Fruit fly (Drosophila melanogaster): ENCODE measurements around the gene CG12991.

Gene CG12991

DNA sequence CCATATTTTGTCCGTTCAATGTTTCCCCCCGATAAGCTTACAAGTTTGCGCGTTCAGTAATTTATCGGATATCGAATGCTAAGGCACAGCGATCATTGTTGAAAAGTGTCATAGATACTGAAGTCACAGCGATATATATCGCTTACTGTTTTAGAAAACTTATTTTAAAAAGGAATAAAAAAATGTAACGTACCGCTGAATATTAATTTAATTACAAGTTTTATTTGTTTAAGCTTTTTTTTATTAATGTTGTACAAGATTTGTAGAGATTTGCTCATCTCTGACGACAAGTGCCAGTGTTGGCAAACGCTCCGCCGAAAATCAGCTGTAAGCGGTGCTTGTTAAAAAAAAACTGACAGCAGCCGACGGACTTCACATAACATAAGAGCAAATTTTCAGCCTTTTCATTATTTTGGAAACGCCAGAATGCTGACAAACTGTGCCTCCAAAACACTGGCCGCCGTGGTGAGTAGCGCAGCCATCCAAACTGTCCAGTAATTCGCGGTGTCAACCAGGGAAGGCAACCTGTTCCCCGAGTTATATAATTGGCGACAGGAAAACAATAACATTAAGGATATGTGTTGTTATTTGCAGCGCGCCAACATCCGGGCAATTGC is 52.4 kb downstream of the CG12991 start, which contains the start of the genes corolla and ND-24 (continued):
- TF ChIP-seq amos (GFP tag; IDR thresholded peaks at IDR 0.05; ENCODE audit: partially characterized antibody) (peak; percentile 85), HmgD (GFP tag; optimal IDR thresholded peaks at IDR 0.05) (no peak), nmo (GFP tag; optimal IDR thresholded peaks at IDR 0.05) (peak; percentile 84), CG5180 (GFP tag; optimal IDR thresholded peaks at IDR 0.05) (no peak), YL-1 (GFP tag; optimal IDR thresholded peaks at IDR 0.05) (peak; percentile 17), Chrac-16 (GFP tag; optimal IDR thresholded peaks at IDR 0.05) (peak; percentile 85), usp (GFP tag; optimal IDR thresholded peaks at IDR 0.05) (no peak), gce (GFP tag; IDR thresholded peaks at IDR 0.05) (peak; percentile 59; the same call in 1 of the 3 replicates), CG7928 (GFP tag; optimal IDR thresholded peaks at IDR 0.05) (peak; percentile 13), lmd (GFP tag; IDR thresholded peaks at IDR 0.05) (peak; percentile 81), NC2α (GFP tag; optimal IDR thresholded peaks at IDR 0.05) (peak; percentile 62), br (optimal IDR thresholded peaks at IDR 0.05) (no peak), CG3281 (GFP tag; optimal IDR thresholded peaks at IDR 0.05) (peak; percentile 67), crc (GFP tag; optimal IDR thresholded peaks at IDR 0.05) (peak; percentile 37), pnt (GFP tag; optimal IDR thresholded peaks at IDR 0.05) (peak; percentile 83), CG6765 (GFP tag; optimal IDR thresholded peaks at IDR 0.05) (peak; percentile 60), run (tag; optimal IDR thresholded peaks at IDR 0.05) (no peak), Bdp1 (GFP tag; optimal IDR thresholded peaks at IDR 0.05) (peak; percentile 71), CG4360 (GFP tag; IDR thresholded peaks at IDR 0.05) (no peak), slbo (GFP tag; IDR thresholded peaks at IDR 0.05) (peak; percentile 95), unc-4 (GFP tag; IDR thresholded peaks at IDR 0.05; ENCODE audit: partially characterized antibody) (peak; percentile 92), CG10543 (GFP tag; optimal IDR thresholded peaks at IDR 0.05) (peak; percentile 57), CG2116 (GFP tag; optimal IDR thresholded peaks at IDR 0.05) (peak; percentile 89), CG2678 (tag; optimal IDR thresholded peaks at IDR 0.05) (no peak), Hr51 (GFP tag; optimal IDR thresholded peaks at IDR 0.05) (peak; percentile 78 to 82), CG18011 (GFP tag; optimal IDR thresholded peaks at IDR 0.05) (peak; percentile 70), psq (GFP tag; optimal IDR thresholded peaks at IDR 0.05) (peak; percentile 55), ap (GFP tag; IDR thresholded peaks at IDR 0.05) (peak; percentile 78), CG43689 (GFP tag; IDR thresholded peaks at IDR 0.05) (peak; percentile 59), jigr1 (GFP tag; IDR thresholded peaks at IDR 0.05) (peak; percentile 57; the same call in 2 of the 3 replicates), knrl (GFP tag; IDR thresholded peaks at IDR 0.05; ENCODE audit: partially characterized antibody) (peak; percentile 90), Sin3A (optimal IDR thresholded peaks at IDR 0.05) (peak; percentile 75), ase (GFP tag; IDR thresholded peaks at IDR 0.05) (peak; percentile 87), CG6654 (GFP tag; optimal IDR thresholded peaks at IDR 0.05) (no peak), D19A (tag; optimal IDR thresholded peaks at IDR 0.05) (peak; percentile 37), nau (GFP tag; optimal IDR thresholded peaks at IDR 0.05) (peak; percentile 44), Myb (GFP tag; optimal IDR thresholded peaks at IDR 0.05) (peak; percentile 65), CG32772 (GFP tag; IDR thresholded peaks at IDR 0.05) (peak; percentile 91), pb (GFP tag; optimal IDR thresholded peaks at IDR 0.05) (peak; percentile 45), slp2 (GFP tag; optimal IDR thresholded peaks at IDR 0.05) (peak; percentile 78), CG14860 (GFP tag; IDR thresholded peaks at IDR 0.05; ENCODE audit: partially characterized antibody) (peak; percentile 87), CG1529 (GFP tag; optimal IDR thresholded peaks at IDR 0.05) (peak; percentile 52), row (GFP tag; IDR thresholded peaks at IDR 0.05) (peak; percentile 94), CG4854 (GFP tag; optimal IDR thresholded peaks at IDR 0.05) (peak; percentile 81), Poxn (GFP tag; IDR thresholded peaks at IDR 0.05) (peak; percentile 69), Hr3 (GFP tag; optimal IDR thresholded peaks at IDR 0.05) (peak; percentile 87), CoRest (tag; optimal IDR thresholded peaks at IDR 0.05) (peak; percentile 82), stc (GFP tag; IDR thresholded peaks at IDR 0.05) (peak; percentile 84), exex (tag; optimal IDR thresholded peaks at IDR 0.05) (no peak), Ada2b (GFP tag; IDR thresholded peaks at IDR 0.05) (peak; percentile 82), Mrtf (GFP tag; IDR thresholded peaks at IDR 0.05) (peak; percentile 71)

Data from whole organism, embryonic.